Worm (Caenorhabditis elegans): ENCODE data around the gene nspc-20.
A peak's percentile ranks its signal among the peaks of the same experiment; 100 is the strongest.

DNA sequence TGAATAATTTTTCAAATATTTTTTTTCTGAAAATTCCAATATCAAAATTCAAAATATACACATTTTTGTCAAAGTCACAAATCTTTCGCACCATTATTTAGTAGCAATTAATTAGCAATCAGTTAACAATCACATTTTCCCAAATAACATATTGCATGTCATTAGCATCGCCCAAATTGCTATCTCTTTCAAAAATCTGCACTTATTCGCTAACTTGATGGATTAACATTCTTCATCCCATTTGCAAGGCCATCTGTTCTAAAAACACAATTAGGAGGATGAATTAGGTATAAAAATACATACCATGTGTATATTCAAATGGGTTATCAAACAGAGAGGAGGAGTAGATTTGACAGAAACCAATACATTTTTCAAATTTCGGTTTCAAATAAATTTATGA is 42.7 kb downstream of the nspc-20 start:
- TF ChIP-seq ces-1 (GFP tag; optimal IDR thresholded peaks at IDR 0.05) (peak; percentile 94), snpc-4 (tag; optimal IDR thresholded peaks at IDR 0.05) (no peak), nhr-28 (tag; optimal IDR thresholded peaks at IDR 0.05) (no peak), mep-1 (tag; optimal IDR thresholded peaks at IDR 0.05) (no peak), elt-1 (tag; optimal IDR thresholded peaks at IDR 0.05; ENCODE audit: borderline replicate concordance, insufficient read depth) (peak; percentile 40), ztf-11 (tag; optimal IDR thresholded peaks at IDR 0.05) (no peak), unc-39 (tag; optimal IDR thresholded peaks at IDR 0.05) (no peak), nhr-12 (tag; optimal IDR thresholded peaks at IDR 0.05) (no peak), elt-3 (tag; optimal IDR thresholded peaks at IDR 0.05) (no peak), hlh-1 (tag; optimal IDR thresholded peaks at IDR 0.05) (no peak), nhr-237 (tag; optimal IDR thresholded peaks at IDR 0.05) (no peak), unc-120 (tag; optimal IDR thresholded peaks at IDR 0.05; ENCODE audit: poor library complexity, severe bottlenecking) (no peak), cnd-1 (tag; optimal IDR thresholded peaks at IDR 0.05) (peak; percentile 74)
